Worm (Caenorhabditis elegans): ENCODE data around the gene F58G1.8.

Gene F58G1.8

ce11 chrII:12914514-12915075, 10.9 kb downstream of the F58G1.8 start, which contains the start of gene F35C5.12:
F35C5.12 (minus strand) TSS chrII:12914564.
- TF ChIP-seq aptf-3 (GFP tag; IDR thresholded peaks at IDR 0.05) (no peak), F33H1.4 (GFP tag; IDR thresholded peaks at IDR 0.05) (peak; percentile 52), efl-1 (GFP tag; optimal IDR thresholded peaks at IDR 0.05) (peak; percentile 65), lin-54 (GFP tag; optimal IDR thresholded peaks at IDR 0.05) (peak; percentile 86), snpc-3.4 (tag; optimal IDR thresholded peaks at IDR 0.05) (peak; percentile 4), xnd-1 (tag; optimal IDR thresholded peaks at IDR 0.05) (peak; percentile 5), attf-3 (GFP tag; conservative IDR thresholded peaks at IDR 0.05) (peak; percentile 63), D2030.7 (GFP tag; IDR thresholded peaks at IDR 0.05) (peak; percentile 56), snpc-1.1 (tag; optimal IDR thresholded peaks at IDR 0.05; ENCODE audit: insufficient read depth) (peak; percentile 21), madf-6 (GFP tag; IDR thresholded peaks at IDR 0.05) (peak; percentile 53), mcd-1 (GFP tag; IDR thresholded peaks at IDR 0.05) (peak; percentile 61; the same call in 1 of the 2 replicates), Y95B8A.8 (GFP tag; IDR thresholded peaks at IDR 0.05) (no peak), dpl-1 (GFP tag; optimal IDR thresholded peaks at IDR 0.05) (peak; percentile 70), egrh-3 (GFP tag; IDR thresholded peaks at IDR 0.05) (no peak), let-526 (GFP tag; IDR thresholded peaks at IDR 0.05) (no peak), him-1 (tag; optimal IDR thresholded peaks at IDR 0.05) (peak; percentile 13), tlf-1 (GFP tag; optimal IDR thresholded peaks at IDR 0.05) (no peak), lin-35 (GFP tag; optimal IDR thresholded peaks at IDR 0.05) (peak in 1 of 3 experiments; percentile 63), unc-130 (GFP tag; optimal IDR thresholded peaks at IDR 0.05) (peak; percentile 10)

ce11 chrII:12908779-12909178, 16.7 kb downstream of the F58G1.8 start, which contains the start of gene ddn-2:
ddn-2 (plus strand) TSS chrII:12909079.
- TF ChIP-seq F55B11.4 (tag; optimal IDR thresholded peaks at IDR 0.05; ENCODE audit: borderline replicate concordance, insufficient read depth) (no peak), dpl-1 (GFP tag; optimal IDR thresholded peaks at IDR 0.05) (no peak), lag-1 (GFP tag; IDR thresholded peaks at IDR 0.05) (no peak), Y79H2A.3 (GFP tag; conservative IDR thresholded peaks at IDR 0.05) (no peak)

- TF ChIP-seq sea-2 (GFP tag; IDR thresholded peaks at IDR 0.05) = no peak
- TF ChIP-seq ztf-28 (GFP tag; IDR thresholded peaks at IDR 0.05) = no peak
- TF ChIP-seq lin-40 (tag; optimal IDR thresholded peaks at IDR 0.05) = no peak
- no peak for TF ChIP-seq die-1 (tag; optimal IDR thresholded peaks at IDR 0.05)
- no peak for TF ChIP-seq F57C9.4 (tag; optimal IDR thresholded peaks at IDR 0.05)
- TF ChIP-seq cebp-2 (GFP tag; IDR thresholded peaks at IDR 0.05) = no peak
- no peak for TF ChIP-seq aptf-2 (GFP tag; conservative IDR thresholded peaks at IDR 0.05)
These were observed 18.4 kb downstream of the F58G1.8 start, which contains the start of gene nspb-11 for ce11 chrII:12907070-12907469. nspb-11 (plus strand) TSS chrII:12907370.

ce11 chrII:12904174-12904573, 21.3 kb downstream of the F58G1.8 start, which contains the start of gene clec-66:
clec-66 (plus strand) TSS chrII:12904398.
- no peak for TF ChIP-seq lin-54 (GFP tag; optimal IDR thresholded peaks at IDR 0.05)
- peak; percentile 70 for TF ChIP-seq nhr-80 (tag; optimal IDR thresholded peaks at IDR 0.05)

- TF ChIP-seq dox-1 (GFP tag; IDR thresholded peaks at IDR 0.05) (0 out of 2 replicates have a peak, but pooled peaks have one; percentile 15), Y53G8AR.9 (GFP tag; conservative IDR thresholded peaks at IDR 0.05) (no peak), C17E4.6 (GFP tag; IDR thresholded peaks at IDR 0.05) (no peak), pbrm-1 (GFP tag; IDR thresholded peaks at IDR 0.05) (no peak), die-1 (tag; optimal IDR thresholded peaks at IDR 0.05) (no peak), F55B11.4 (tag; optimal IDR thresholded peaks at IDR 0.05; ENCODE audit: borderline replicate concordance, insufficient read depth) (no peak), zim-3 (tag; optimal IDR thresholded peaks at IDR 0.05) (no peak), ztf-3 (GFP tag; optimal IDR thresholded peaks at IDR 0.05) (no peak), cebp-2 (GFP tag; IDR thresholded peaks at IDR 0.05) (no peak), hsf-1 (GFP tag; IDR thresholded peaks at IDR 0.05) (no peak), nfya-1 (tag; optimal IDR thresholded peaks at IDR 0.05; ENCODE audit: borderline replicate concordance, insufficient read depth) (no peak), let-526 (GFP tag; IDR thresholded peaks at IDR 0.05) (no peak), ztf-22 (GFP tag; optimal IDR thresholded peaks at IDR 0.05) (no peak), nhr-80 (tag; optimal IDR thresholded peaks at IDR 0.05) (peak; percentile 20)
These were observed 24.4 kb downstream of the F58G1.8 start, which contains the start of gene clec-65 for ce11 chrII:12901025-12901424. clec-65 (plus strand) TSS chrII:12901325.

All from whole organism, young adult.